Fruit fly (Drosophila melanogaster): ENCODE measurements around the gene Trmt61.

Trmt61 gene

dm6 chr3R:26105924-26106494 is 46.7 kb downstream of the Trmt61 start (continued):
- TF ChIP-seq Ada2b (GFP tag; IDR thresholded peaks at IDR 0.05) (peak; percentile 79), CG2129 (GFP tag; IDR thresholded peaks at IDR 0.05; ENCODE audit: partially characterized antibody) (no peak), vfl (GFP tag; optimal IDR thresholded peaks at IDR 0.05) (no peak), vnd (GFP tag; IDR thresholded peaks at IDR 0.05; ENCODE audit: partially characterized antibody) (no peak), aop (GFP tag; IDR thresholded peaks at IDR 0.05) (0 out of 2 replicates have a peak, but pooled peaks have one; percentile 16), onecut (GFP tag; IDR thresholded peaks at IDR 0.05) (peak; percentile 4; the same call in 1 of the 2 replicates), CG10366 (GFP tag; IDR thresholded peaks at IDR 0.05) (peak; percentile 83), CG3065 (GFP tag; optimal IDR thresholded peaks at IDR 0.05) (no peak), CG11247 (GFP tag; IDR thresholded peaks at IDR 0.05) (peak; percentile 82), croc (GFP tag; conservative IDR thresholded peaks at IDR 0.05) (0 out of 3 replicates have a peak, but pooled peaks have one; percentile 25), CG3847 (GFP tag; IDR thresholded peaks at IDR 0.05) (peak; percentile 70), CG12391 (tag; optimal IDR thresholded peaks at IDR 0.05) (peak; percentile 31), sens (GFP tag) (peak; percentile 30), CG15269 (tag; optimal IDR thresholded peaks at IDR 0.05) (peak; percentile 52), CG18011 (GFP tag; optimal IDR thresholded peaks at IDR 0.05) (peak; percentile 4), CG9876 (GFP tag; optimal IDR thresholded peaks at IDR 0.05) (no peak), CG12769 (tag; optimal IDR thresholded peaks at IDR 0.05) (peak; percentile 97), GATAe (GFP tag; conservative IDR thresholded peaks at IDR 0.05) (peak; percentile 26; the same call in 1 of the 2 replicates), Xbp1 (GFP tag; optimal IDR thresholded peaks at IDR 0.05) (peak; percentile 43), CG31388 (GFP tag; optimal IDR thresholded peaks at IDR 0.05) (no peak), insv (GFP tag; optimal IDR thresholded peaks at IDR 0.05) (no peak), Meics (GFP tag; optimal IDR thresholded peaks at IDR 0.05) (peak; percentile 83), Dek (tag; optimal IDR thresholded peaks at IDR 0.05) (peak; percentile 79), CG11696 (GFP tag; IDR thresholded peaks at IDR 0.05) (peak; percentile 73), ase (GFP tag; IDR thresholded peaks at IDR 0.05) (peak; percentile 79), CG11085 (GFP tag; IDR thresholded peaks at IDR 0.05) (0 out of 2 replicates have a peak, but pooled peaks have one; percentile 29), slbo (GFP tag; IDR thresholded peaks at IDR 0.05) (peak; percentile 88), CG8924 (tag; optimal IDR thresholded peaks at IDR 0.05) (peak; percentile 31), Doc2 (GFP tag; IDR thresholded peaks at IDR 0.05) (0 out of 2 replicates have a peak, but pooled peaks have one; percentile 10), MTF-1 (GFP tag; optimal IDR thresholded peaks at IDR 0.05; ENCODE audit: borderline replicate concordance) (peak; percentile 17), ara (GFP tag; IDR thresholded peaks at IDR 0.05) (0 out of 2 replicates have a peak, but pooled peaks have one; percentile 45), unc-4 (GFP tag; IDR thresholded peaks at IDR 0.05; ENCODE audit: partially characterized antibody) (no peak), Abd-B (GFP tag; optimal IDR thresholded peaks at IDR 0.05) (peak; percentile 40), CG31224 (GFP tag; IDR thresholded peaks at IDR 0.05) (peak; percentile 81), Sry-β (GFP tag; optimal IDR thresholded peaks at IDR 0.05) (no peak), bowl (GFP tag; IDR thresholded peaks at IDR 0.05) (0 out of 2 replicates have a peak, but pooled peaks have one; percentile 24), jigr1 (GFP tag; IDR thresholded peaks at IDR 0.05) (no peak), lov (optimal IDR thresholded peaks at IDR 0.05) (no peak), lov (GFP tag; IDR thresholded peaks at IDR 0.05) (no peak), CG17612 (GFP tag; IDR thresholded peaks at IDR 0.05) (peak; percentile 58; the same call in 1 of the 2 replicates), cg (GFP tag; optimal IDR thresholded peaks at IDR 0.05) (no peak), toy (GFP tag; IDR thresholded peaks at IDR 0.05) (0 out of 2 replicates have a peak, but pooled peaks have one; percentile 28), CG1233 (GFP tag; optimal IDR thresholded peaks at IDR 0.05) (peak; percentile 8), CG3407 (GFP tag; optimal IDR thresholded peaks at IDR 0.05) (peak; percentile 9), trem (tag; optimal IDR thresholded peaks at IDR 0.05) (no peak), Hey (tag; optimal IDR thresholded peaks at IDR 0.05) (peak; percentile 98), CG1529 (GFP tag; optimal IDR thresholded peaks at IDR 0.05) (no peak), Fer3 (tag; optimal IDR thresholded peaks at IDR 0.05) (peak; percentile 82), tap (tag; optimal IDR thresholded peaks at IDR 0.05) (peak; percentile 74), CG12155 (GFP tag; optimal IDR thresholded peaks at IDR 0.05) (peak; percentile 23)
